Fruit fly (Drosophila melanogaster) whole organism, prepupa: ENCODE results near the gene Naa20B.

Experiments used
- Blimp-1 ChIP-seq: fragments of 200-800 bp; sonication (Bioruptor generic); optimal IDR thresholded peaks from 3 replicates; lab custom pipeline; 2017; ENCODE audit warnings: missing biosample characterization, missing genetic modification characterization, mild to moderate bottlenecking, moderate library complexity, missing genetic modification reagents
- CG11902 ChIP-seq: fragments of 200-800 bp; sonication (Bioruptor generic); optimal IDR thresholded peaks from 3 replicates; lab custom pipeline; 2016; ENCODE audit warnings: missing biosample characterization, missing genetic modification characterization
- CG3032 ChIP-seq: fragments of 200-800 bp; optimal IDR thresholded peaks from 2 replicates; lab custom pipeline; 2019; ENCODE audit warnings: missing biosample characterization, mild to moderate bottlenecking, missing genetic modification characterization, moderate library complexity
- CG31627 ChIP-seq: fragments of 200-800 bp; sonication (Bioruptor generic); optimal IDR thresholded peaks from 3 replicates; lab custom pipeline; 2016; ENCODE audit warnings: missing biosample characterization, missing genetic modification characterization
- CG32006 ChIP-seq: fragments of 200-800 bp; sonication (Bioruptor generic); optimal IDR thresholded peaks from 3 replicates; lab custom pipeline; 2017; ENCODE audit warnings: missing biosample characterization, mild to moderate bottlenecking, missing genetic modification characterization
- CG3919 ChIP-seq: fragments of 200-800 bp; sonication (Bioruptor generic); optimal IDR thresholded peaks from 3 replicates; lab custom pipeline; 2016; ENCODE audit warnings: missing biosample characterization, missing genetic modification characterization
- CG6163 ChIP-seq: fragments of 200-800 bp; sonication (Bioruptor generic); IDR thresholded peaks from 3 replicates; pipeline ENCODE4 v1.3.6; 2022; ENCODE audit warnings: missing biosample characterization, missing genetic modification characterization
- CG6792 ChIP-seq: fragments of 200-800 bp; sonication (Bioruptor generic); optimal IDR thresholded peaks from 3 replicates; lab custom pipeline; 2016; ENCODE audit warnings: missing biosample characterization, missing genetic modification characterization
- CG6854 ChIP-seq: fragments of 200-800 bp; sonication (Bioruptor generic); optimal IDR thresholded peaks from 2 replicates; lab custom pipeline; 2017; ENCODE audit warnings: missing biosample characterization, mild to moderate bottlenecking, missing genetic modification characterization
- CG7368 ChIP-seq: fragments of 200-800 bp; sonication (Bioruptor generic); optimal IDR thresholded peaks from 3 replicates; lab custom pipeline; 2016; ENCODE audit warnings: missing biosample characterization, missing genetic modification characterization
- CG8119 ChIP-seq: fragments of 200-800 bp; sonication (Bioruptor generic); IDR thresholded peaks from 3 replicates; pipeline ENCODE4 v1.3.6; 2022; ENCODE audit warnings: missing biosample characterization, missing genetic modification characterization
- CG9139 ChIP-seq: fragments of 200-800 bp; sonication (Bioruptor generic); optimal IDR thresholded peaks from 3 replicates; lab custom pipeline; 2017; ENCODE audit warnings: missing biosample characterization, mild to moderate bottlenecking, missing genetic modification characterization
- Eip78C ChIP-seq: fragments of 200-800 bp; sonication (Bioruptor generic); peaks from one replicate; lab custom pipeline; 2016; ENCODE audit warnings: missing biosample characterization, missing genetic modification characterization
- Eip93F ChIP-seq: fragments of 200-800 bp; sonication (Bioruptor generic); optimal IDR thresholded peaks from 2 replicates; lab custom pipeline; 2016; ENCODE audit warnings: missing biosample characterization, mild to moderate bottlenecking, missing genetic modification characterization
- Ets21C ChIP-seq: fragments of 200-800 bp; sonication (Bioruptor generic); optimal IDR thresholded peaks from 3 replicates; lab custom pipeline; 2016; ENCODE audit warnings: missing biosample characterization, missing genetic modification characterization
- Ets96B ChIP-seq: fragments of 200-800 bp; optimal IDR thresholded peaks from 2 replicates; lab custom pipeline; 2019; ENCODE audit warnings: missing biosample characterization, mild to moderate bottlenecking, missing genetic modification characterization, moderate library complexity
- Gug ChIP-seq: fragments of 200-800 bp; sonication (Bioruptor generic); IDR thresholded peaks from 2 replicates; pipeline ENCODE4 v1.3.6; 2022; ENCODE audit warnings: missing biosample characterization, missing genetic modification characterization
- Hr4 ChIP-seq: fragments of 200-800 bp; sonication (Bioruptor generic); optimal IDR thresholded peaks from 3 replicates; lab custom pipeline; 2016; ENCODE audit warnings: missing biosample characterization, missing genetic modification characterization
- Lpt ChIP-seq: fragments of 200-800 bp; sonication (Bioruptor generic); optimal IDR thresholded peaks from 3 replicates; lab custom pipeline; 2016; ENCODE audit warnings: missing biosample characterization, missing genetic modification characterization
- Met ChIP-seq: fragments of 200-800 bp; sonication (Bioruptor generic); optimal IDR thresholded peaks from 3 replicates; lab custom pipeline; 2016; ENCODE audit warnings: missing biosample characterization, missing genetic modification characterization
- OdsH ChIP-seq: fragments of 200-800 bp; sonication (Bioruptor generic); optimal IDR thresholded peaks from 3 replicates; lab custom pipeline; 2016; ENCODE audit warnings: missing biosample characterization, missing genetic modification characterization
- Smox ChIP-seq: fragments of 200-800 bp; sonication (Bioruptor generic); optimal IDR thresholded peaks from 3 replicates; lab custom pipeline; 2016; ENCODE audit warnings: missing biosample characterization, missing genetic modification characterization
- achi ChIP-seq: fragments of 200-800 bp; sonication (Bioruptor generic); optimal IDR thresholded peaks from 3 replicates; lab custom pipeline; 2016; ENCODE audit warnings: missing biosample characterization, missing genetic modification characterization
- cyc ChIP-seq: fragments of 200-800 bp; sonication (Bioruptor generic); optimal IDR thresholded peaks from 3 replicates; lab custom pipeline; 2016; ENCODE audit warnings: missing biosample characterization, missing genetic modification characterization
- eg ChIP-seq: fragments of 200-800 bp; sonication (Bioruptor generic); IDR thresholded peaks from 3 replicates; pipeline ENCODE4 v1.3.6; 2022; ENCODE audit warnings: missing biosample characterization, missing genetic modification characterization
- esn ChIP-seq: fragments of 200-800 bp; sonication (Bioruptor generic); optimal IDR thresholded peaks from 2 replicates; lab custom pipeline; 2016; ENCODE audit warnings: missing biosample characterization, mild to moderate bottlenecking, missing genetic modification characterization, moderate library complexity
- fd85E ChIP-seq: fragments of 200-800 bp; sonication (Bioruptor generic); optimal IDR thresholded peaks from 3 replicates; lab custom pipeline; 2016; ENCODE audit warnings: missing biosample characterization, missing genetic modification characterization
- lz ChIP-seq: fragments of 200-800 bp; sonication (Bioruptor generic); optimal IDR thresholded peaks from 3 replicates; lab custom pipeline; 2016; ENCODE audit warnings: missing biosample characterization, missing genetic modification characterization
- pdm3 ChIP-seq: fragments of 200-800 bp; sonication (Bioruptor generic); optimal IDR thresholded peaks from 3 replicates; lab custom pipeline; 2016; ENCODE audit warnings: missing biosample characterization, missing genetic modification characterization
- ss ChIP-seq, 2 experiments: fragments of 200-800 bp; sonication (Bioruptor generic); optimal IDR thresholded peaks; 2 replicates in 1 of 2; 3 replicates in 1 of 2; lab custom pipeline; 2017 to 2018; ENCODE audit warnings: mild to moderate bottlenecking in 2 of 2, missing biosample characterization in 2 of 2, missing genetic modification characterization in 2 of 2, moderate library complexity in 1 of 2

Naa20B gene

dm6 chr2L:13290276-13291065 lies 33.2 kb downstream of the Naa20B start (continued):
- TF ChIP-seq CG11902 (GFP tag; lab: Kevin White, UChicago), result no peak
- peak; percentile 51 for TF ChIP-seq Eip78C (GFP tag; lab: Kevin White, UChicago)
- peak; percentile 84 for TF ChIP-seq Blimp-1 (GFP tag; lab: Kevin White, UChicago)
- TF ChIP-seq achi, result peak; percentile 35
- TF ChIP-seq ss (GFP tag; optimal IDR thresholded peaks at IDR 0.05; lab: Kevin White, UChicago), result peak in 1 of 2 experiments; percentile 75
- peak; percentile 8 for TF ChIP-seq OdsH
- no peak for TF ChIP-seq fd85E (GFP tag; lab: Kevin White, UChicago)
- peak; percentile 62; the same call in 2 of the 3 replicates for TF ChIP-seq eg (GFP tag; lab: Robert Waterston, UW)
- no peak for TF ChIP-seq cyc
- TF ChIP-seq CG9139 (GFP tag; lab: Kevin White, UChicago), result peak; percentile 55
- peak; percentile 30 for TF ChIP-seq Smox (GFP tag; lab: Kevin White, UChicago)
- no peak for TF ChIP-seq lz (GFP tag; lab: Kevin White, UChicago)
- peak; percentile 61 for TF ChIP-seq CG6854 (GFP tag; lab: Kevin White, UChicago)
- no peak for TF ChIP-seq CG3919 (GFP tag; lab: Kevin White, UChicago)
- TF ChIP-seq CG7368 (GFP tag; lab: Kevin White, UChicago), result peak; percentile 19
- peak; percentile 38 for TF ChIP-seq Met
- peak; percentile 22 for TF ChIP-seq Lpt (GFP tag; lab: Kevin White, UChicago)
- peak; percentile 37 for TF ChIP-seq CG6792 (GFP tag; lab: Kevin White, UChicago)
- TF ChIP-seq, all 60 proteins: peak for 25

dm6 chr2L:13291066-13291434 lies 33.8 kb downstream of the Naa20B start:
- TF ChIP-seq CG32006 (GFP tag; lab: Kevin White, UChicago) (peak; percentile 65), esn (GFP tag; lab: Kevin White, UChicago) (no peak), Gug (GFP tag; lab: Robert Waterston, UW) (peak; percentile 39; the same call in 1 of the 2 replicates), CG6792 (GFP tag; lab: Kevin White, UChicago) (no peak), CG8119 (GFP tag; lab: Robert Waterston, UW) (0 out of 3 replicates have a peak, but pooled peaks have one; percentile 52), eg (GFP tag; lab: Robert Waterston, UW) (peak; percentile 73; the same call in 1 of the 3 replicates), CG6163 (0 out of 3 replicates have a peak, but pooled peaks have one; percentile 49), pdm3 (GFP tag; lab: Kevin White, UChicago) (peak; percentile 5), Lpt (GFP tag; lab: Kevin White, UChicago) (no peak), CG31627 (GFP tag; lab: Kevin White, UChicago) (no peak), CG3032 (tag; lab: Kevin White, UChicago) (no peak), Ets96B (tag; lab: Kevin White, UChicago) (no peak), Hr4 (GFP tag; lab: Kevin White, UChicago) (peak; percentile 12)

- TF ChIP-seq Eip78C (GFP tag; lab: Kevin White, UChicago) (peak; percentile 51), Ets21C (GFP tag; lab: Kevin White, UChicago) (no peak)
These were observed 34.7 kb downstream of the Naa20B start for dm6 chr2L:13291960-13292487.

- peak; percentile 2 for TF ChIP-seq Blimp-1 (GFP tag; lab: Kevin White, UChicago)
- TF ChIP-seq Eip93F (GFP tag; lab: Kevin White, UChicago), result no peak
These were observed 35.3 kb downstream of the Naa20B start, which contains the start of gene CG16824 for dm6 chr2L:13292626-13293025. TSS of gene CG16824 (plus strand) at chr2L:13293009.
